Fruit fly (Drosophila melanogaster) S2 (cell line): ENCODE measurements around the gene Eig71Ed.

ENCODE experiments used
- CG8478 ChIP-seq: fragments of >200 bp; optimal IDR thresholded peaks from 2 replicates; lab custom pipeline; 2018
- CTCF ChIP-seq, 2 experiments: fragments of >200 bp; optimal IDR thresholded peaks; 2 replicates each; lab custom pipeline; 2018

DNA sequence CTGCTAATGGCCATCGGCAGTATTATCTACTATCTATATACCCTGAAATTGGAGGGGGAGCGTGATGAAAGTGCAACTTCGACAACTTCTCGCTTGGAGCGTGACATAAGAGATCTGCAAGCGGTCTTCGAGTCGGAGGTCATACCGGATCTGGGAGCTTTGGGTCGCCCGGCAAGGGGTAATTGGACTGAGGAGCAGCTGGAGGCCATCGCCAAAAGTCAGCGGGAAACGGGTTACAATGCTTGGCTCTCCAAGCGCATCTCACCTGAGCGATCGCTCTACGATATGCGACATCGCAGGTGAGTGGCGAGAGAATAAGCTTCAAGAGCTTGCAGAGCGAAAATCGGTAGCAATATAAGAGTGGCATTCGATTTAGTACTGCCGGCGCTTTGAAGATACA lies 31.7 kb downstream of the Eig71Ed start:
- TF ChIP-seq CTCF (optimal IDR thresholded peaks at IDR 0.05; lab: Kevin White, UChicago), result no peak
- no peak for TF ChIP-seq CG8478
